Fruit fly (Drosophila melanogaster) Kc167 (cell line): Measurements from ENCODE around the gene CG7568.

Experiments
- Myc ChIP-seq: fragments of >200 bp; optimal IDR thresholded peaks from 2 replicates; lab custom pipeline; 2017; ENCODE audit warnings: missing external identifiers
- Sin3A ChIP-seq: fragments of >200 bp; optimal IDR thresholded peaks from 2 replicates; lab custom pipeline; 2018; ENCODE audit warnings: missing external identifiers
- h ChIP-seq: fragments of >200 bp; optimal IDR thresholded peaks from 3 replicates; lab custom pipeline; 2018; ENCODE audit warnings: missing external identifiers
- insv ChIP-seq: fragments of >200 bp; optimal IDR thresholded peaks from 3 replicates; lab custom pipeline; 2018; ENCODE audit warnings: missing external identifiers
- psq ChIP-seq: fragments of >200 bp; optimal IDR thresholded peaks from 2 replicates; lab custom pipeline; 2017; ENCODE audit warnings: missing external identifiers
- ttk ChIP-seq: sonication (Bioruptor generic); optimal IDR thresholded peaks from 2 replicates; lab custom pipeline; 2017; ENCODE audit warnings: missing external identifiers

Gene CG7568

DNA sequence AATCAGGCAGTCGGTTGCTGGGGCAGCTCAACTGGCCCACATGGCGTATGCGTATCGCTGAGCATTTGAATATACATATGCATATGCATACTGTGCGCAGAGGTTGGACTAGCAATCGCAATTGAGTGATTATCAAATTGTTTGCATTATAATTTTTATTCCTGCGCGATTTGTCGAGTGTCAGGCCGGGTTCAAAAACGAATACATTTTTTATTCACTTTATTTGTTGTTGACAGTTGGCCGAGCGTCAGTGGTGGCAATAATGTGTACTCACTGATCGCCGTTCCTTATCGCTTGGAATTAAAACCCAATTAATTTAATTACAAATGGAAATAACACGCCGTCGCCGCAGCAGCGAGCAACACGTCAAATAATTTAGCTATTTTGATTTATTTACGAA lies 34.9 kb downstream of the CG7568 start:
- no peak for TF ChIP-seq ttk (lab: Kevin White, UChicago)
- TF ChIP-seq psq: no peak
- no peak for TF ChIP-seq h (lab: Kevin White, UChicago)
- no peak for TF ChIP-seq Sin3A (lab: Kevin White, UChicago)
- no peak for TF ChIP-seq insv (lab: Kevin White, UChicago)
- TF ChIP-seq Myc (lab: Kevin White, UChicago): no peak

DNA sequence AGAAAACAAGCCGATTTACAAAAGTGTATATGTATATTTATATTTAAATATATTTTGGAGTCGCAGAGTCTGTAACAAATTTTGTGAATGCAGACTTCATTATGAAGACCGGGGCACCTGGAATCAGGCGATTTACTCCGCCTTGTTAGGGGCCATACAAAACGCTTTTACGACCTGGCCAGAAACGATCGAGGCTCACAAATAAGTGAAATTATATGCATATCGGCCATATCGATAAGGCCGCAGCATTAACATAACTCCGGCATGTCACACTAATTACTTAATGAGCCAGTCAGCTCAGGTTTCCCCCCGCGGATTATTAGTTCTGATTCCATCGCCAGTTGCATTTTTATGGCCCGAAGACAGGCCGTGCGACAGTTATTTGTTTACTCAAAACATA lies 38.1 kb downstream of the CG7568 start:
- TF ChIP-seq h (lab: Kevin White, UChicago): no peak
- no peak for TF ChIP-seq ttk (lab: Kevin White, UChicago)
- no peak for TF ChIP-seq psq
- no peak for TF ChIP-seq Sin3A (lab: Kevin White, UChicago)
- TF ChIP-seq Myc (lab: Kevin White, UChicago): no peak
- no peak for TF ChIP-seq insv (lab: Kevin White, UChicago)

DNA sequence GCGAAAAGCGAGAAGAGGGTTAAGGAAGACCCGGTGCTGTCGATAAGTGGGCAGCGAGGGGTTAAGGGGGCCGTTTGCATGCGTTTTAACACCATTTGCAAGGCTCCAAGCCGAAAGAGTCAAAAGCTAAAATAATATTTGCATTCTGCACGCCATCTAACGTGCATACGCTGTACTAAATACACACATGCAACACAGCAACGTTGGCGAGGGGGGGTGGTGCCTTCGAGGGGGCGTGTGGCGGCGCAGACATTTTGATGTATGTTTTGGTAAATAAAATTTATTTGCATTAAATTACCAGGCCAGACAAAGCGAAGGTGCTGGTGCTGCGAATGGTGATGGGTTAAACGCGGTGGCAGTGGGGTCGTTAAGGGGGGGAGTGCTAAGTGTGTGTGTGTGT lies 40.2 kb downstream of the CG7568 start:
- no peak for TF ChIP-seq psq
- TF ChIP-seq ttk (lab: Kevin White, UChicago): no peak
- no peak for TF ChIP-seq Sin3A (lab: Kevin White, UChicago)
- no peak for TF ChIP-seq h (lab: Kevin White, UChicago)
- TF ChIP-seq insv (lab: Kevin White, UChicago): no peak
- no peak for TF ChIP-seq Myc (lab: Kevin White, UChicago)

DNA sequence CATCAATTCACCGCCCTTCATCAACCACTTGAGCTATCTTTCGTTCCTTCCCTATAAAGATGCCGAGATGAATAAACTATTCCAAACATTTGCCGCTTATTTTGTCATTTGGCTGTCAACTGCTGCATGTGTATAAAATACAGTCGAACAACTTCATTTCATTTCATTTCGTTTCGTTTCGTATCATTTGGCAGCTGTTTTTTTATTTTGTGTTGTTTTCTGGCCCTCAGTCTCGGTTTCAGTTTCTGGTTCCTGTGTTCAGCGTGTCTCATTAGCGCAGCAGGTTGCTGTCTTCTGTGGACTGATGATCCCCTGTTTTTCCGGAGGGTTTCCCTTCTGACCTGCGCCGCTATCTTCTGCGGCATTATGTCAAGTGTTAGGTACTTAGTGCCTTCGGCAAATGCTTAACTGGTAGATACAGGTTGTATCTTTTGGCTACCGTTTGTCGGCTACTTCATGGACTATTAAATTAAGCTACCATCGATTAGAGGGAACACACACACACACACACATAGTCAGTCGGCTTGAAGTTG lies 41.2 kb downstream of the CG7568 start:
- no peak for TF ChIP-seq ttk (lab: Kevin White, UChicago)
- TF ChIP-seq h (lab: Kevin White, UChicago): no peak
- no peak for TF ChIP-seq insv (lab: Kevin White, UChicago)
- no peak for TF ChIP-seq Myc (lab: Kevin White, UChicago)
- no peak for TF ChIP-seq Sin3A (lab: Kevin White, UChicago)

DNA sequence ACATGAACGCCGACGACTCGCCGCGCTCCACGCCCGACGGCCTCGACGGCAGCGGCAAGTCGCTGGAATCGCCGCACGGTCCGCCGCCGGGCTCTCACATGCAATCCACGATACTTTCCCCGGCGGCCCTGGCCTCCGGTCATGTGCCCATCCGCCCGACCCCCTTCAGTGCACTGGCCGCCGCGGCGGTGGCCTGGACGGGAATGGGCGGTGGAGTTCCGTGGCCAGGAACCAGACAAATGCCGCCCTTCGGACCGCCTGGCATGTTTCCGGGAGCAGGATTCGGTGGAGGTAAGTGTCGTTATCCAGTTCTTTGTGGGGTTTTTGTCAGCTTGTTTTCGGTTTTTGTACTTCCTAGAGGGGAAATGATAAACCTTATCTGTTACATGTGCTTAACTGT lies 43.1 kb downstream of the CG7568 start:
- TF ChIP-seq ttk (lab: Kevin White, UChicago) (no peak), Sin3A (lab: Kevin White, UChicago) (no peak), h (lab: Kevin White, UChicago) (no peak), insv (lab: Kevin White, UChicago) (no peak), Myc (lab: Kevin White, UChicago) (no peak), psq (no peak)

DNA sequence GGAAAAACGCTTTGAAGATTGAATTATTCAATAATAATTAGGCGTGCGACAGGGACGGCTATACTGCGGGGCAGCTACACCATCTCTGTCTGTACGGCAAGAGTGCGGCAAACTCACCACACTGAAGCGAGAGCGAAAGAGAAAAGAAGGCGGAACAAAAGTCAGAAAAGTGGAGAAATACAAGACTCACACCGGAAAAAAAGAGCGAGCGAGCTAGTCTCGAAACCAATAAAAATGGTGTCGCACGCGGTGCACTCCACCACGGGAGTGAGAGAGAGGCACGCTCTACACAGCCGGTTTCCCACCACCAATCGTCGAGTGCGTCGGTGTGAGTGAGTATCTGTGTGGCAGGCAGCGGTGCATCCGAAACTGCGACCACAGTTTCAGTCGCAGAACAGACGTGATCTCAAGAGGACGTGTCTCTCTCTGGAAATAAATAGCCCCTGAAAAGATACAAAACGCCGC lies 44.6 kb downstream of the CG7568 start, which contains the start of gene Dr:
TSS of gene Dr (plus strand) at position 384 of the 465 bp plus-strand sequence.
- no peak for TF ChIP-seq Sin3A (lab: Kevin White, UChicago)
- TF ChIP-seq psq: no peak
- TF ChIP-seq Myc (lab: Kevin White, UChicago): no peak
- no peak for TF ChIP-seq h (lab: Kevin White, UChicago)
- TF ChIP-seq insv (lab: Kevin White, UChicago): no peak
- TF ChIP-seq ttk (lab: Kevin White, UChicago): no peak

DNA sequence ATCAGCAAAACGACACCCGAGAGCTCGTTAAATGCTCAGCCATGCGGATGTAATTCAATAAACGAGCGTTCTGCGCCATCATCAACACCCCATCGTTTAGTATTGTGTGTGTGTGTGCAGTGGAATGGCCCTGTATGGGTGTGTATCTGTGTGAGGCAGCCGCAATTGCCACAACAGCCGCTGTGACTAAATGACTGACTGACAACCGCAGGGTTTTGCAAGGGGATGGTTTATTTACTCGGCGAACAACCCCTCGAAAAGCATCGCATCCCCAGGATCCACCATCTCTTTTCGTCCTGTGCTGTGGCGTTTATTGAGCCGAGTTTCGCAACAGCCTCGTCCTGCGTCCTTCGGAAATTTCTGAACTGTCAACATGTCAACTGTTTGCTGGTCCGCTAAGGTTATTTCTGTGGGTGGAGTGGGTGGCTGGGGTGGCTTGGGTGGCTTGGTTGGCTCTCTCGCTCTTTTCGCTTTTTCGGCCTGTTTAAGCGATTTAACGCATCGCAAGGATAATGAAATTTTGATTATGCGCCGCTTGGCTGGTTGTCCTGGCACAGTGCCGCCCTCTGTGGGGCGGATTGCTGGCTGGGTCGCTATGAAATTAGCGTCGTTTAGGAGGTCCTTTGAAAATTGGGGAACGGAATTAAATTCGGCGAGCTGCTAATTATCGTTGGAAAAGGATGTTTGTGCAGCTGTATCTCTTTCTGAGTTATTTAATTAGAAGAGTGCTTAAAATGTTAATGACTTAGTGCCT lies 47.7 kb downstream of the CG7568 start:
- TF ChIP-seq insv (lab: Kevin White, UChicago): no peak
- no peak for TF ChIP-seq ttk (lab: Kevin White, UChicago)
- TF ChIP-seq h (lab: Kevin White, UChicago): no peak
- TF ChIP-seq Myc (lab: Kevin White, UChicago): no peak
- no peak for TF ChIP-seq psq
- TF ChIP-seq Sin3A (lab: Kevin White, UChicago): no peak

DNA sequence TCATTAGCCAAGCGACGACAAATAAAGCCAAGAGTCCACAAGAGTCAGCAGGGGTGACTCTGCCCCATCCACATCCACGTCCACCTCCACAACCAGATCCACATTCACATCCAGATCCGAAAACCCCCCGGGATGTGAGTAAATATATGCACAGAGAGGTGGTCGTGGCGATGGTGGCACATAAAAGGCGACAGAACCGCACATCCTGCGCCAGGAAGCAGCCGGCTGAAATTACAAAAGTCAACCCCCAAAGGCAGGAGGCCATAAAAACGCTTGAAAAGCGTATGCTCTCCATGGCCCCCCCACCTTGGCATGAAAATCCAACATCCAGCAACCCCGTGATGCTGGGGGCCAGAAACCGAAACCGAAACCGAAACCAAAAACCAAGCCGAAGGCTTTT lies 49.9 kb downstream of the CG7568 start:
- no peak for TF ChIP-seq h (lab: Kevin White, UChicago)
- no peak for TF ChIP-seq ttk (lab: Kevin White, UChicago)
- TF ChIP-seq Myc (lab: Kevin White, UChicago): no peak
- no peak for TF ChIP-seq Sin3A (lab: Kevin White, UChicago)
- TF ChIP-seq psq: no peak
- no peak for TF ChIP-seq insv (lab: Kevin White, UChicago)

DNA sequence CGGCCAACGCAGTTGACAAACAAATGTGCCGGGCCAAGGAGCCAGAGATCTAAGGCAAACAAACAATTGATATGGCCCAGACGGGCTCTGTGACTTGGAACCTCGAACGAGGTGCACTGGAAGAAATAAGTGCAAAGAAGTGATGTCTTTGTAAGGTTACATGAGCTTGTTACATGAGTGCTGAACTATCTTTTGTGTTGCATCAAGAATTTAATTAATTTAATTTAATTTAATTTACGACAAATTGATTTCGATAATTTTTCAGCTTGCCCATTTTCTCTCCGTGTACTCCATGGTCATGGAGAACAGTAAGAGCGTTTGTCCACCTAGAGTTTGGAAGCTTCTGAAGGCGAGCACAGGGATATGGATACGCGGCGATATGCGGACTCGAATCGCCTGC lies 50.7 kb downstream of the CG7568 start:
- no peak for TF ChIP-seq h (lab: Kevin White, UChicago)
- TF ChIP-seq Myc (lab: Kevin White, UChicago): no peak
- no peak for TF ChIP-seq ttk (lab: Kevin White, UChicago)
- TF ChIP-seq insv (lab: Kevin White, UChicago): no peak
- no peak for TF ChIP-seq psq
- TF ChIP-seq Sin3A (lab: Kevin White, UChicago): no peak

DNA sequence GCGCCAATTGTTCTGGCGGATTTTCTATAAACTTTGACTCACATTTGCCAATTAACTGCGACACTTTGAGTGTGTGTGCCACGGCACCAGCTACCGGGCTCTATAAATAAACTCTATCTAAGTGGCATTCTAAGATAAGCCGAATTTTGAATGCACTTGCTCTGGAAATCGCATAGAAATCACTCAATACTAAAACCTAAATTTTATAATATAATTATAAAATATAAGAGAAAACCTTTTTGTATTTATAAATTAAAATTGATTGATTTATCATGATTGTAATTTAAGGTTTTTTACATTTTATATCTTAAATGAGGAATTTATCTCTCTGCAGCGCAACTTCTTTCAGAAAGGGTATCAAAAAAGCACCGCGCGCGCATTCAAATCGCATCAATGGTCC lies 51.5 kb downstream of the CG7568 start:
- TF ChIP-seq h (lab: Kevin White, UChicago) (no peak), ttk (lab: Kevin White, UChicago) (no peak), Myc (lab: Kevin White, UChicago) (no peak), insv (lab: Kevin White, UChicago) (no peak), psq (no peak), Sin3A (lab: Kevin White, UChicago) (no peak)

DNA sequence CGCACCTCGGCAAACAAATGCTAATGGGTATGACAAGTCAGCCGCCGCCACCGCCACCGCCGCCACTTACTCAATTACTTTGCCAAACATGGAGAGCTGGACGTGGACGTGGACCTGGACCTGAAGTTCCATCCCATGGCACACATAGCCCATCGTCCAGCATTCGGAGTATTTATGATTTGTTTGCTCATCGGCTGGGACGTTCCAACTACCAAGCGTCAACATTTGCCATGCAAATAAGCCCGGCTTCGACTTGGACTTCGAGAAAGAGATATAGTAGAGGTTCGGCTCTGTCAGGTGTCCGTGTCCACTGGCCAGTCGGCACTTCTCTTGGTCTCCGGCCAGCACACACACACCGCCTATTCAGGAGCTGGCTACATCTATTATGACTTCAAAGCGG lies 51.9 kb downstream of the CG7568 start:
- TF ChIP-seq h (lab: Kevin White, UChicago): no peak
- no peak for TF ChIP-seq insv (lab: Kevin White, UChicago)
